Fruit fly (Drosophila melanogaster): ENCODE data around the gene aqrs.

Gene aqrs

DNA sequence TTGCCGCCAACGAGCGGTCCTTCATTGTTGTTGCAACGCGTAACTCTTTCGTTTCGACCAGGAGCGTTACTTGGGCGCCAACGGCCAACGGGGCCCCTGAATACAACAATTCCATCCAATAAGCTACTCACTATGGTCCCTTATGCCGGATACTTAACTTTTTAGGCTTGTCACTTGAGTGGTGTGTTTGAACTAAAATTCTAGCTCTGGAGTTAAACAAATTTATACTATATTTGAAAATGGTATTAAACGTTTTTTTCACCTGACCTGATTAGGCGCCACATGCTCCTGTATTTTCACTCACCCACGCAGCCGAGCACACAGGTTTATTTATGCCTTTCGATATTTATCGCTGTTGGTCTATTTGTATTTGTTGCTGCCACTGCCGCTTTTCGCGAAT lies 47.1 kb upstream of the aqrs start (continued):
- TF ChIP-seq Atf3 (GFP tag; optimal IDR thresholded peaks at IDR 0.05) (no peak), Abd-B (GFP tag; optimal IDR thresholded peaks at IDR 0.05) (peak; percentile 40), CG18262 (tag; optimal IDR thresholded peaks at IDR 0.05) (peak; percentile 24), CG17186 (GFP tag; optimal IDR thresholded peaks at IDR 0.05) (no peak), CG13424 (tag; optimal IDR thresholded peaks at IDR 0.05) (peak; percentile 10), CG14441 (GFP tag; IDR thresholded peaks at IDR 0.05) (no peak), CG8478 (optimal IDR thresholded peaks at IDR 0.05) (no peak), amos (GFP tag; IDR thresholded peaks at IDR 0.05; ENCODE audit: partially characterized antibody) (0 out of 2 replicates have a peak, but pooled peaks have one; percentile 29), Mad (GFP tag; optimal IDR thresholded peaks at IDR 0.05) (no peak), CG9932 (GFP tag; IDR thresholded peaks at IDR 0.05) (peak; percentile 38), Hmx (GFP tag; optimal IDR thresholded peaks at IDR 0.05) (no peak), eyg (GFP tag; optimal IDR thresholded peaks at IDR 0.05) (no peak), sug (tag; optimal IDR thresholded peaks at IDR 0.05) (no peak), HmgD (GFP tag; optimal IDR thresholded peaks at IDR 0.05) (no peak), Lhr (GFP tag; optimal IDR thresholded peaks at IDR 0.05) (no peak), dan (GFP tag; IDR thresholded peaks at IDR 0.05) (no peak), CG4707 (GFP tag; optimal IDR thresholded peaks at IDR 0.05) (no peak), CG15073 (GFP tag; optimal IDR thresholded peaks at IDR 0.05) (no peak), lola (GFP tag; optimal IDR thresholded peaks at IDR 0.05) (no peak), CG11560 (tag; IDR thresholded peaks at IDR 0.05) (0 out of 3 replicates have a peak, but pooled peaks have one; percentile 22), ems (GFP tag; optimal IDR thresholded peaks at IDR 0.05) (peak; percentile 16), CG4617 (GFP tag; optimal IDR thresholded peaks at IDR 0.05; ENCODE audit: borderline replicate concordance) (no peak), jing (GFP tag; optimal IDR thresholded peaks at IDR 0.05) (no peak), CG4404 (GFP tag; IDR thresholded peaks at IDR 0.05) (0 out of 2 replicates have a peak, but pooled peaks have one; percentile 5), abd-A (tag; optimal IDR thresholded peaks at IDR 0.05) (no peak), ATbp (GFP tag; optimal IDR thresholded peaks at IDR 0.05) (no peak), hth (optimal IDR thresholded peaks at IDR 0.05) (no peak), h (optimal IDR thresholded peaks at IDR 0.05) (no peak), row (GFP tag; IDR thresholded peaks at IDR 0.05) (peak; percentile 78), cad (GFP tag; optimal IDR thresholded peaks at IDR 0.05) (no peak), zf30C (GFP tag; optimal IDR thresholded peaks at IDR 0.05) (no peak), HmgZ (tag; optimal IDR thresholded peaks at IDR 0.05) (no peak), sens-2 (GFP tag; IDR thresholded peaks at IDR 0.05) (no peak), CG9215 (GFP tag; IDR thresholded peaks at IDR 0.05) (no peak), Optix (GFP tag; IDR thresholded peaks at IDR 0.05) (peak; percentile 27; the same call in 1 of the 3 replicates), gcm (GFP tag; optimal IDR thresholded peaks at IDR 0.05) (no peak), Xbp1 (GFP tag; optimal IDR thresholded peaks at IDR 0.05) (peak; percentile 5), sr (GFP tag; IDR thresholded peaks at IDR 0.05) (no peak), CG17328 (GFP tag; IDR thresholded peaks at IDR 0.05) (0 out of 2 replicates have a peak, but pooled peaks have one; percentile 9), CG10274 (GFP tag; optimal IDR thresholded peaks at IDR 0.05) (no peak), CG10147 (GFP tag; optimal IDR thresholded peaks at IDR 0.05) (no peak), CG7556 (GFP tag; optimal IDR thresholded peaks at IDR 0.05) (no peak), CG32767 (GFP tag; IDR thresholded peaks at IDR 0.05) (no peak), salm (tag; optimal IDR thresholded peaks at IDR 0.05) (no peak), CG14050 (GFP tag; IDR thresholded peaks at IDR 0.05) (no peak), Hr39 (optimal IDR thresholded peaks at IDR 0.05) (no peak), CkIIα-i1 (GFP tag; IDR thresholded peaks at IDR 0.05) (no peak), gem (tag; optimal IDR thresholded peaks at IDR 0.05) (peak; percentile 14), CG16815 (GFP tag; optimal IDR thresholded peaks at IDR 0.05) (peak; percentile 29), Doc2 (GFP tag; IDR thresholded peaks at IDR 0.05) (no peak), Sry-β (GFP tag; optimal IDR thresholded peaks at IDR 0.05) (no peak), emc (GFP tag; optimal IDR thresholded peaks at IDR 0.05) (no peak), E2f1 (GFP tag; IDR thresholded peaks at IDR 0.05) (no peak)

Measured in whole organism, embryonic.